Worm (Caenorhabditis elegans): Measurements from ENCODE around the gene C05G5.1.

Gene C05G5.1

DNA sequence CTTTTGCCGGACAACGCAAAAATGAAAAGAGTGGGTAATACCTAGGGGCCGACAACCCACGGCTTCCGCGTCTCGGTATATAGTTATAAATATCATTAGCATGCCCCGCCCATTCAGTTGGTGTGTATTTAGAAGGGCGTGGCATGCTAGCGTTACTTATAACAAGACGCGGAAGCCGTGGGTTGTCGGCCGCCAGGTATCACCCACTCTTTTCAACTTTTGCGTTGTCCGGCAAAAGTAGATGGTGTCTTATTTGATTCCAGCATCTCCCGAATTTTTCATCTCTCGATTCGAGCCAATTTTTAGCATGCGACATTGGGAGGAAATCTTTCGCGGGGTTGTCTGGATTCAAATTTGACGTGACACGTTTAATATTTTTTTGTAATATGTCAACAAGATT is 22.1 kb downstream of the C05G5.1 start:
- TF ChIP-seq nhr-48 (tag; optimal IDR thresholded peaks at IDR 0.05) (no peak), madf-5 (GFP tag; IDR thresholded peaks at IDR 0.05) (0 out of 4 replicates have a peak, but pooled peaks of 1 of the 2 experiments have one; percentile 16), daf-8 (GFP tag; IDR thresholded peaks at IDR 0.05) (no peak)

DNA sequence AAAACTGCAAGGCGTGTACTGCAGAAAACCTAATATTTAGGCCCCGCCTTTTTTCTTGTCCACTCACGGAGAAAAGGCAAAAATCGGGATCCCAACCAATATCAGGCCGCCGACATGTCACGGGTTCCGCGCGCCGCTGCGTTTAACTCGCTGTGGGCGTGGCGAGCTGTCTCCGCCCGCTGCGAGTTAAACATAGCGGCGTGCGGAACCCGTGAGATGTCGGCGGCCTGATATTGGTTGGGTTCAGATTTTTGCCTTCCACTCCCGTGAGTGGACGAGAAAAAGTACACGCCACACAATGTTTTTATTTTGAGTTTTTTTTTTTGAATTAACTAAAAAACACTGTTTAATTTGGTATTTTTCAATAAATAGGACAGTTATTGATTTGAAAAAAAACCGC is 24.5 kb downstream of the C05G5.1 start:
- TF ChIP-seq saeg-2 (GFP tag; IDR thresholded peaks at IDR 0.05) (no peak), ces-1 (GFP tag; optimal IDR thresholded peaks at IDR 0.05) (no peak), nhr-102 (tag; optimal IDR thresholded peaks at IDR 0.05) (no peak), arid-1 (GFP tag; conservative IDR thresholded peaks at IDR 0.05) (no peak), set-16 (GFP tag; IDR thresholded peaks at IDR 0.05) (peak; percentile 65), nhr-11 (tag; optimal IDR thresholded peaks at IDR 0.05) (no peak)

ce11 chrX:14711168-14711629 is 28.7 kb downstream of the C05G5.1 start, which contains the start of gene atrn-1:
Gene atrn-1, plus strand, starts transcription at chrX:14711579.
- TF ChIP-seq ceh-62 (tag; optimal IDR thresholded peaks at IDR 0.05) (no peak), mes-2 (tag; optimal IDR thresholded peaks at IDR 0.05; ENCODE audit: poor library complexity, severe bottlenecking) (no peak), ZK337.2 (GFP tag; IDR thresholded peaks at IDR 0.05) (no peak), mep-1 (tag; optimal IDR thresholded peaks at IDR 0.05) (peak; percentile 15), lin-13 (GFP tag; optimal IDR thresholded peaks at IDR 0.05) (no peak), mdl-1 (tag; optimal IDR thresholded peaks at IDR 0.05) (no peak), saeg-2 (GFP tag; IDR thresholded peaks at IDR 0.05) (no peak), nhr-28 (tag; optimal IDR thresholded peaks at IDR 0.05) (peak; percentile 2), nhr-111 (GFP tag; optimal IDR thresholded peaks at IDR 0.05) (no peak), ama-1 (optimal IDR thresholded peaks at IDR 0.05) (no peak), cey-2 (tag; optimal IDR thresholded peaks at IDR 0.05; ENCODE audit: borderline replicate concordance, insufficient read depth) (no peak), unc-130 (GFP tag; optimal IDR thresholded peaks at IDR 0.05) (no peak), hmg-1.1 (GFP tag; IDR thresholded peaks at IDR 0.05) (0 out of 2 replicates have a peak, but pooled peaks have one; percentile 21), hlh-11 (tag; optimal IDR thresholded peaks at IDR 0.05) (peak; percentile 23), hif-1 (tag; optimal IDR thresholded peaks at IDR 0.05) (no peak), ceh-28 (tag; optimal IDR thresholded peaks at IDR 0.05) (peak; percentile 57), unc-62 (GFP tag; optimal IDR thresholded peaks at IDR 0.05 in 1 of 2) (peak in 1 of 2 experiments; percentile 54), unc-62 (tag; optimal IDR thresholded peaks at IDR 0.05) (no peak), php-3 (GFP tag; IDR thresholded peaks at IDR 0.05) (no peak), aha-1 (tag) (peak; percentile 45), lin-38 (GFP tag; IDR thresholded peaks at IDR 0.05) (no peak), mxl-3 (GFP tag; optimal IDR thresholded peaks at IDR 0.05) (peak; percentile 6), mdt-29 (GFP tag; IDR thresholded peaks at IDR 0.05) (no peak), nhr-102 (tag; optimal IDR thresholded peaks at IDR 0.05) (no peak)

ce11 chrX:14709591-14709990 is 30.3 kb downstream of the C05G5.1 start:
- TF ChIP-seq gei-8 (GFP tag; optimal IDR thresholded peaks at IDR 0.05), result no peak
- TF ChIP-seq php-3 (GFP tag; IDR thresholded peaks at IDR 0.05), result no peak
- TF ChIP-seq ceh-44 (GFP tag; IDR thresholded peaks at IDR 0.05), result no peak
- peak; percentile 23 for TF ChIP-seq nhr-28 (tag; optimal IDR thresholded peaks at IDR 0.05)
- TF ChIP-seq aly-2 (tag; optimal IDR thresholded peaks at IDR 0.05), result no peak
- peak; percentile 21; the same call in 1 of the 2 replicates for TF ChIP-seq dmd-6 (GFP tag; IDR thresholded peaks at IDR 0.05)
- TF ChIP-seq mdl-1 (tag; optimal IDR thresholded peaks at IDR 0.05), result peak in 1 of 2 experiments; percentile 10
